Worm (Caenorhabditis elegans): ENCODE results near the gene T09B9.3.

DNA sequence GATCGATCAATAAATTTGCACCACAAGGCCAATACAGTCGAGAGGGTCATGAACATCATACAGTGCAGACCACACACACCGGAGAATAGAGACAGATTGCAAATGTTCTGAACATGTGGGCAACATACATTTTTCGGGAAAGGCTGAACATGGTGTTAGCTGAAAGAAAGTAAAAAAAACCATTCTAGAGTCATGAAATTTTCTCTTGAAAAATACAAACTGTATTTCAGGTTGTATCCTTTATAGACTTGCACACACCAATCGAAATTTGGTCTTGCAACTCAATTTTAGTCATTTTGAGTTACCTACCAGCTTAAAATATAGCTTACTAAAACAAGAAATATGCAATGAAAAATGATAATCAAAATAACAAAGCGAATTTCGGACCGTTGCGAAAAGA, 34.9 kb upstream of the T09B9.3 start:
- TF ChIP-seq B0310.2 (tag; optimal IDR thresholded peaks at IDR 0.05), result no peak
- TF ChIP-seq tbx-11 (GFP tag; IDR thresholded peaks at IDR 0.05), result no peak
- no peak for TF ChIP-seq ama-1 (optimal IDR thresholded peaks at IDR 0.05)
- TF ChIP-seq flt-1 (GFP tag; IDR thresholded peaks at IDR 0.05), result no peak
- no peak for TF ChIP-seq pes-1 (GFP tag; IDR thresholded peaks at IDR 0.05)
- no peak for TF ChIP-seq tra-4 (tag; optimal IDR thresholded peaks at IDR 0.05)
- TF ChIP-seq hnd-1 (tag; optimal IDR thresholded peaks at IDR 0.05), result no peak
- no peak for TF ChIP-seq aly-1 (tag; optimal IDR thresholded peaks at IDR 0.05)
- no peak for TF ChIP-seq sea-1 (GFP tag; conservative IDR thresholded peaks at IDR 0.05)
